Worm (Caenorhabditis elegans): ENCODE data around the gene nhr-133.

nhr-133 gene

ce11 chrV:2199594-2199993, 12.3 kb downstream of the nhr-133 start:
- no peak for TF ChIP-seq nhr-232 (tag; optimal IDR thresholded peaks at IDR 0.05)
- TF ChIP-seq tbx-7 (tag; optimal IDR thresholded peaks at IDR 0.05) = no peak
- TF ChIP-seq madf-2 (tag; optimal IDR thresholded peaks at IDR 0.05) = no peak
- no peak for TF ChIP-seq Y22D7AL.16 (tag; optimal IDR thresholded peaks at IDR 0.05)
- TF ChIP-seq K09A11.1 (tag; optimal IDR thresholded peaks at IDR 0.05; ENCODE audit: insufficient read depth) = no peak
- no peak for TF ChIP-seq ttx-3 (tag; optimal IDR thresholded peaks at IDR 0.05)
- no peak for TF ChIP-seq lin-11 (tag; optimal IDR thresholded peaks at IDR 0.05)
- TF ChIP-seq hlh-30 (tag; optimal IDR thresholded peaks at IDR 0.05; ENCODE audit: insufficient read depth) = no peak
- no peak for TF ChIP-seq ceh-24 (tag; optimal IDR thresholded peaks at IDR 0.05)
- TF ChIP-seq zip-5 (tag; optimal IDR thresholded peaks at IDR 0.05) = no peak
- no peak for TF ChIP-seq pqm-1 (tag; optimal IDR thresholded peaks at IDR 0.05)
- no peak for TF ChIP-seq pha-4 (tag; optimal IDR thresholded peaks at IDR 0.05)
- no peak for TF ChIP-seq pax-1 (tag; optimal IDR thresholded peaks at IDR 0.05)
- no peak for TF ChIP-seq sdc-2 (tag; optimal IDR thresholded peaks at IDR 0.05)
- no peak for TF ChIP-seq sox-2 (GFP tag; IDR thresholded peaks at IDR 0.05)
- no peak for TF ChIP-seq ceh-45 (GFP tag; IDR thresholded peaks at IDR 0.05)
- no peak for TF ChIP-seq ahr-1 (tag; optimal IDR thresholded peaks at IDR 0.05)

ce11 chrV:2192117-2192516, 19.8 kb downstream of the nhr-133 start, which contains the start of gene nhr-13:
nhr-13 (plus strand) TSS chrV:2192485.
- TF ChIP-seq nhr-11 (tag; optimal IDR thresholded peaks at IDR 0.05) = no peak

- no peak for TF ChIP-seq C38D4.7 (GFP tag; optimal IDR thresholded peaks at IDR 0.05)
- TF ChIP-seq unc-3 (GFP tag; conservative IDR thresholded peaks at IDR 0.05) = no peak
- TF ChIP-seq unc-3 (tag; optimal IDR thresholded peaks at IDR 0.05) = no peak
- TF ChIP-seq ceh-18 (tag; optimal IDR thresholded peaks at IDR 0.05) = no peak
- no peak for TF ChIP-seq ttx-3 (tag; optimal IDR thresholded peaks at IDR 0.05)
- no peak for TF ChIP-seq fax-1 (tag; optimal IDR thresholded peaks at IDR 0.05)
- no peak for TF ChIP-seq sox-2 (GFP tag; IDR thresholded peaks at IDR 0.05)
- TF ChIP-seq unc-42 (tag; optimal IDR thresholded peaks at IDR 0.05) = no peak
- no peak for TF ChIP-seq hlh-15 (tag; optimal IDR thresholded peaks at IDR 0.05)
- no peak for TF ChIP-seq mec-3 (tag; optimal IDR thresholded peaks at IDR 0.05; ENCODE audit: borderline replicate concordance)
- no peak for TF ChIP-seq zip-5 (tag; optimal IDR thresholded peaks at IDR 0.05)
- no peak for TF ChIP-seq ceh-30 (tag; optimal IDR thresholded peaks at IDR 0.05)
- no peak for TF ChIP-seq Y22D7AL.16 (tag; optimal IDR thresholded peaks at IDR 0.05)
- no peak for TF ChIP-seq C08G9.2 (tag; optimal IDR thresholded peaks at IDR 0.05)
- no peak for TF ChIP-seq sdc-2 (tag; optimal IDR thresholded peaks at IDR 0.05)
These were observed 20.8 kb downstream of the nhr-133 start, which contains the start of gene srbc-42 for ce11 chrV:2191122-2191521. srbc-42 (minus strand) TSS chrV:2191222.

- TF ChIP-seq K09A11.1 (tag; optimal IDR thresholded peaks at IDR 0.05; ENCODE audit: insufficient read depth) (no peak), zip-5 (tag; optimal IDR thresholded peaks at IDR 0.05) (no peak), syd-9 (tag; optimal IDR thresholded peaks at IDR 0.05) (no peak), nfya-1 (tag; optimal IDR thresholded peaks at IDR 0.05) (no peak), ets-4 (tag; optimal IDR thresholded peaks at IDR 0.05) (no peak), T23F11.4 (GFP tag; optimal IDR thresholded peaks at IDR 0.05) (no peak), fax-1 (tag; optimal IDR thresholded peaks at IDR 0.05) (no peak), sdc-2 (tag; optimal IDR thresholded peaks at IDR 0.05) (no peak), pros-1 (tag; optimal IDR thresholded peaks at IDR 0.05) (no peak), ceh-24 (tag; optimal IDR thresholded peaks at IDR 0.05) (no peak), ahr-1 (tag; optimal IDR thresholded peaks at IDR 0.05) (no peak), ceh-9 (tag; optimal IDR thresholded peaks at IDR 0.05) (no peak), ceh-22 (tag; optimal IDR thresholded peaks at IDR 0.05) (no peak), gmeb-2 (tag; optimal IDR thresholded peaks at IDR 0.05) (no peak)
These were observed 21.5 kb downstream of the nhr-133 start for ce11 chrV:2190383-2190782.
